Worm (Caenorhabditis elegans): ENCODE results near the gene prp-40.

Gene prp-40

ce11 chrIII:9546016-9546659 is 24.3 kb downstream of the prp-40 start, which contains the start of gene unc-16 (continued):
- TF ChIP-seq ztf-3 (GFP tag; optimal IDR thresholded peaks at IDR 0.05) (no peak), cebp-2 (GFP tag; IDR thresholded peaks at IDR 0.05) (no peak), atf-7 (tag; optimal IDR thresholded peaks at IDR 0.05) (no peak), unc-130 (GFP tag; optimal IDR thresholded peaks at IDR 0.05) (no peak), zfh-2 (GFP tag; conservative IDR thresholded peaks at IDR 0.05) (peak; percentile 63; the same call in 1 of the 2 replicates), pbrm-1 (GFP tag; IDR thresholded peaks at IDR 0.05) (peak; percentile 72), F22D6.2 (tag; optimal IDR thresholded peaks at IDR 0.05) (no peak), ets-4 (GFP tag; optimal IDR thresholded peaks at IDR 0.05) (no peak), lir-1 (GFP tag; conservative IDR thresholded peaks at IDR 0.05) (no peak), F55B11.4 (tag; optimal IDR thresholded peaks at IDR 0.05; ENCODE audit: borderline replicate concordance, insufficient read depth) (no peak), nhr-27 (tag; optimal IDR thresholded peaks at IDR 0.05) (no peak), aptf-3 (GFP tag; IDR thresholded peaks at IDR 0.05) (no peak), F57C9.4 (tag; optimal IDR thresholded peaks at IDR 0.05) (no peak), lin-35 (GFP tag; optimal IDR thresholded peaks at IDR 0.05) (peak in 1 of 3 experiments; percentile 82), Y67H2A.10 (GFP tag; conservative IDR thresholded peaks at IDR 0.05) (peak; percentile 64; the same call in 1 of the 2 replicates), nfya-1 (tag; optimal IDR thresholded peaks at IDR 0.05; ENCODE audit: borderline replicate concordance, insufficient read depth) (no peak), him-1 (tag; optimal IDR thresholded peaks at IDR 0.05) (no peak), pha-4 (tag; optimal IDR thresholded peaks at IDR 0.05) (no peak), Y53G8AR.9 (GFP tag; conservative IDR thresholded peaks at IDR 0.05) (0 out of 2 replicates have a peak, but pooled peaks have one; percentile 17), K12H6.12 (tag; optimal IDR thresholded peaks at IDR 0.05) (peak; percentile 72), hmg-20 (GFP tag; IDR thresholded peaks at IDR 0.05) (no peak), F39B2.1 (GFP tag; IDR thresholded peaks at IDR 0.05) (no peak), Y95B8A.8 (GFP tag; IDR thresholded peaks at IDR 0.05) (no peak), F10E7.11 (tag; optimal IDR thresholded peaks at IDR 0.05) (no peak), gei-17 (GFP tag; optimal IDR thresholded peaks at IDR 0.05) (no peak), cebp-1 (GFP tag; IDR thresholded peaks at IDR 0.05) (0 out of 2 replicates have a peak, but pooled peaks have one; percentile 12), cebp-1 (tag; optimal IDR thresholded peaks at IDR 0.05) (peak; percentile 82), mel-28 (tag; optimal IDR thresholded peaks at IDR 0.05; ENCODE audit: borderline replicate concordance) (no peak), madf-3 (GFP tag; IDR thresholded peaks at IDR 0.05) (no peak), mcd-1 (GFP tag; IDR thresholded peaks at IDR 0.05) (peak; percentile 89), T07F8.4 (tag; optimal IDR thresholded peaks at IDR 0.05) (no peak), ceh-27 (GFP tag; optimal IDR thresholded peaks at IDR 0.05) (peak; percentile 88), snpc-1.1 (tag; optimal IDR thresholded peaks at IDR 0.05; ENCODE audit: insufficient read depth) (no peak), F37B4.10 (GFP tag; IDR thresholded peaks at IDR 0.05) (no peak), B0336.3 (GFP tag; IDR thresholded peaks at IDR 0.05) (peak; percentile 59), lsy-27 (tag; optimal IDR thresholded peaks at IDR 0.05; ENCODE audit: borderline replicate concordance, insufficient read depth) (no peak), hlh-12 (tag; optimal IDR thresholded peaks at IDR 0.05) (no peak), ceh-91 (GFP tag; IDR thresholded peaks at IDR 0.05) (no peak), lsl-1 (GFP tag; optimal IDR thresholded peaks at IDR 0.05) (peak; percentile 76), B0261.1 (tag; optimal IDR thresholded peaks at IDR 0.05) (no peak), dox-1 (GFP tag; IDR thresholded peaks at IDR 0.05) (peak; percentile 80), F33H1.4 (GFP tag; IDR thresholded peaks at IDR 0.05) (peak; percentile 50; the same call in 1 of the 2 replicates), nhr-90 (tag; optimal IDR thresholded peaks at IDR 0.05) (no peak), Y79H2A.3 (GFP tag; conservative IDR thresholded peaks at IDR 0.05) (no peak), snpc-1.3 (tag; optimal IDR thresholded peaks at IDR 0.05; ENCODE audit: insufficient read depth) (no peak), rpc-1 (optimal IDR thresholded peaks at IDR 0.05) (peak; percentile 13), rpc-1 (tag; optimal IDR thresholded peaks at IDR 0.05) (no peak)

Data from whole organism, young adult.